Worm (Caenorhabditis elegans) whole organism, mixed stage, embryonic: ENCODE measurements around the gene Y24F12A.1.
A peak's percentile ranks its signal among the peaks of the same experiment; 100 is the strongest.

Source experiments
- M03D4.4 ChIP-seq: sonication (generic microtip); optimal IDR thresholded peaks from 2 replicates; lab custom pipeline; 2017; ENCODE audit warnings: mild to moderate bottlenecking, missing genetic modification characterization, missing compliant biosample characterization
- bed-3 ChIP-seq: fragments of 200-800 bp; sonication (Bioruptor generic); optimal IDR thresholded peaks from 3 replicates; lab custom pipeline; 2018; ENCODE audit warnings: mild to moderate bottlenecking, missing genetic modification characterization, moderate library complexity, missing compliant biosample characterization
- blmp-1 ChIP-seq: fragments of 150-350 bp; optimal IDR thresholded peaks from 2 replicates; lab custom pipeline; 2014; ENCODE audit warnings: missing biosample characterization, missing genetic modification characterization
- ceh-39 ChIP-seq: fragments of 150-350 bp; optimal IDR thresholded peaks from 2 replicates; lab custom pipeline; 2014; ENCODE audit warnings: missing biosample characterization, missing genetic modification characterization
- ceh-43 ChIP-seq: fragments of 200-800 bp; sonication (Bioruptor generic); optimal IDR thresholded peaks from 2 replicates; lab custom pipeline; 2018; ENCODE audit warnings: mild to moderate bottlenecking, missing genetic modification characterization, moderate library complexity, missing compliant biosample characterization
- ceh-83 ChIP-seq: fragments of 200-800 bp; sonication (Bioruptor generic); optimal IDR thresholded peaks from 2 replicates; lab custom pipeline; 2018; ENCODE audit warnings: mild to moderate bottlenecking, missing genetic modification characterization, missing compliant biosample characterization
- cnd-1 ChIP-seq: fragments of 200-800 bp; sonication (Bioruptor generic); optimal IDR thresholded peaks from 2 replicates; lab custom pipeline; 2018; ENCODE audit warnings: mild to moderate bottlenecking, missing genetic modification characterization, missing compliant biosample characterization
- elt-3 ChIP-seq: fragments of 150-350 bp; optimal IDR thresholded peaks from 2 replicates; lab custom pipeline; 2014; ENCODE audit warnings: missing biosample characterization, missing genetic modification characterization
- ham-2 ChIP-seq: fragments of 200-800 bp; sonication (Bioruptor generic); optimal IDR thresholded peaks from 2 replicates; lab custom pipeline; 2018; ENCODE audit warnings: mild to moderate bottlenecking, missing genetic modification characterization, missing compliant biosample characterization
- hlh-1 ChIP-seq: fragments of 150-350 bp; optimal IDR thresholded peaks from 2 replicates; lab custom pipeline; 2014; ENCODE audit warnings: missing biosample characterization, missing genetic modification reagents, missing genetic modification characterization
- lin-13 ChIP-seq: fragments of 150-350 bp; optimal IDR thresholded peaks from 2 replicates; lab custom pipeline; 2014; ENCODE audit warnings: missing biosample characterization, missing genetic modification characterization
- lin-32 ChIP-seq: fragments of 200-800 bp; sonication (Bioruptor generic); optimal IDR thresholded peaks from 2 replicates; lab custom pipeline; 2018; ENCODE audit warnings: mild to moderate bottlenecking, missing genetic modification characterization, missing compliant biosample characterization
- lsy-2 ChIP-seq: fragments of 150-350 bp; optimal IDR thresholded peaks from 2 replicates; lab custom pipeline; 2014; ENCODE audit warnings: missing biosample characterization, missing genetic modification characterization
- mep-1 ChIP-seq: fragments of 150-350 bp; optimal IDR thresholded peaks from 2 replicates; lab custom pipeline; 2017; ENCODE audit warnings: missing biosample characterization, missing genetic modification reagents, missing genetic modification characterization, inconsistent platforms
- nhr-12 ChIP-seq: fragments of 150-350 bp; optimal IDR thresholded peaks from 2 replicates; lab custom pipeline; 2014; ENCODE audit warnings: missing biosample characterization, missing genetic modification characterization
- nhr-2 ChIP-seq: fragments of 150-350 bp; optimal IDR thresholded peaks from 2 replicates; lab custom pipeline; 2014; ENCODE audit warnings: missing biosample characterization, missing genetic modification characterization
- nhr-237 ChIP-seq: fragments of 150-350 bp; optimal IDR thresholded peaks from 2 replicates; lab custom pipeline; 2014; ENCODE audit warnings: missing biosample characterization, missing genetic modification characterization
- nhr-28 ChIP-seq: fragments of 150-350 bp; optimal IDR thresholded peaks from 2 replicates; lab custom pipeline; 2014; ENCODE audit warnings: missing biosample characterization, missing genetic modification characterization
- nhr-76 ChIP-seq: sonication (generic microtip); optimal IDR thresholded peaks from 2 replicates; lab custom pipeline; 2017; ENCODE audit warnings: missing biosample characterization, missing genetic modification characterization
- pha-4 ChIP-seq: fragments of 150-350 bp; optimal IDR thresholded peaks from 2 replicates; lab custom pipeline; 2018; ENCODE audit warnings: missing biosample characterization, missing genetic modification reagents, missing genetic modification characterization
- sem-2 ChIP-seq: fragments of 200-800 bp; sonication (Bioruptor generic); optimal IDR thresholded peaks from 2 replicates; lab custom pipeline; 2018; ENCODE audit warnings: mild to moderate bottlenecking, missing genetic modification characterization, missing compliant biosample characterization
- snpc-4 ChIP-seq: fragments of 150-350 bp; optimal IDR thresholded peaks from 2 replicates; lab custom pipeline; 2014; ENCODE audit warnings: missing biosample characterization, missing genetic modification characterization
- sptf-1 ChIP-seq: sonication (generic microtip); optimal IDR thresholded peaks from 2 replicates; lab custom pipeline; 2017; ENCODE audit warnings: mild to moderate bottlenecking, missing genetic modification characterization, moderate library complexity, missing compliant biosample characterization
- unc-120 ChIP-seq: sonication (generic microtip); optimal IDR thresholded peaks from 2 replicates; lab custom pipeline; 2017; ENCODE audit warnings: missing genetic modification characterization, missing compliant biosample characterization; ENCODE audit not compliant: poor library complexity, severe bottlenecking
- unc-39 ChIP-seq: fragments of 150-350 bp; optimal IDR thresholded peaks from 2 replicates; lab custom pipeline; 2014; ENCODE audit warnings: missing biosample characterization, missing genetic modification characterization
- unc-62 ChIP-seq: fragments of 150-350 bp; optimal IDR thresholded peaks from 2 replicates; lab custom pipeline; 2014; ENCODE audit warnings: missing biosample characterization, missing genetic modification reagents, missing genetic modification characterization
- zip-8 ChIP-seq: fragments of 150-350 bp; optimal IDR thresholded peaks from 2 replicates; lab custom pipeline; 2014; ENCODE audit warnings: missing biosample characterization, missing genetic modification characterization
- ztf-11 ChIP-seq: fragments of 150-350 bp; optimal IDR thresholded peaks from 2 replicates; lab custom pipeline; 2014; ENCODE audit warnings: missing biosample characterization, missing genetic modification characterization

Y24F12A.1 gene

ce11 chrIV:11620909-11621308 lies 15.9 kb downstream of the Y24F12A.1 start, which contains the start of gene dsl-5:
TSS of gene dsl-5 (minus strand) at chrIV:11621009.
- no peak for TF ChIP-seq M03D4.4 (tag; lab: Kevin White, UChicago)
- peak; percentile 15 for TF ChIP-seq zip-8 (tag; lab: Kevin White, UChicago)

ce11 chrIV:11622336-11622735 lies 17.3 kb downstream of the Y24F12A.1 start:
- TF ChIP-seq elt-3: no peak
- TF ChIP-seq nhr-28 (tag; lab: Kevin White, UChicago): no peak
- no peak for TF ChIP-seq ham-2
- TF ChIP-seq nhr-12 (tag; lab: Kevin White, UChicago): no peak
- no peak for TF ChIP-seq lsy-2 (tag; lab: Kevin White, UChicago)
- no peak for TF ChIP-seq snpc-4 (tag; lab: Kevin White, UChicago)
- no peak for TF ChIP-seq zip-8 (tag; lab: Kevin White, UChicago)
- no peak for TF ChIP-seq nhr-76 (tag; lab: Kevin White, UChicago)
- no peak for TF ChIP-seq hlh-1 (tag; lab: Kevin White, UChicago)
- no peak for TF ChIP-seq unc-120
- TF ChIP-seq sptf-1 (tag; lab: Kevin White, UChicago): no peak
- TF ChIP-seq cnd-1 (tag; lab: Kevin White, UChicago): no peak
- TF ChIP-seq ceh-43 (GFP tag; lab: Kevin White, UChicago): no peak
- TF ChIP-seq blmp-1 (tag; lab: Kevin White, UChicago): no peak
- no peak for TF ChIP-seq unc-39
- no peak for TF ChIP-seq pha-4 (tag; lab: Kevin White, UChicago)
- TF ChIP-seq nhr-2: no peak
- no peak for TF ChIP-seq ztf-11 (tag; lab: Kevin White, UChicago)
- TF ChIP-seq ceh-83 (GFP tag; lab: Kevin White, UChicago): no peak
- TF ChIP-seq, all 35 proteins: peak for 0

ce11 chrIV:11623060-11623459 lies 18.0 kb downstream of the Y24F12A.1 start, which contains the start of gene lys-4:
TSS of gene lys-4 (minus strand) at chrIV:11623174.
- TF ChIP-seq nhr-237 (tag; lab: Kevin White, UChicago) (no peak), cnd-1 (tag; lab: Kevin White, UChicago) (no peak), ceh-39 (tag; lab: Kevin White, UChicago) (no peak), nhr-12 (tag; lab: Kevin White, UChicago) (no peak), unc-120 (no peak), sem-2 (GFP tag; lab: Kevin White, UChicago) (no peak), ztf-11 (tag; lab: Kevin White, UChicago) (no peak), pha-4 (tag; lab: Kevin White, UChicago) (no peak), unc-39 (no peak), nhr-2 (no peak), lin-32 (GFP tag; lab: Kevin White, UChicago) (no peak), blmp-1 (tag; lab: Kevin White, UChicago) (no peak), zip-8 (tag; lab: Kevin White, UChicago) (no peak), bed-3 (GFP tag; lab: Kevin White, UChicago) (no peak), mep-1 (tag; lab: Kevin White, UChicago) (no peak), ceh-83 (GFP tag; lab: Kevin White, UChicago) (no peak), nhr-76 (tag; lab: Kevin White, UChicago) (no peak), hlh-1 (tag; lab: Kevin White, UChicago) (no peak), lin-13 (tag; lab: Kevin White, UChicago) (no peak)

- TF ChIP-seq unc-39 (no peak), bed-3 (GFP tag; lab: Kevin White, UChicago) (no peak), sem-2 (GFP tag; lab: Kevin White, UChicago) (no peak), lin-13 (tag; lab: Kevin White, UChicago) (no peak), nhr-12 (tag; lab: Kevin White, UChicago) (no peak), hlh-1 (tag; lab: Kevin White, UChicago) (no peak), elt-3 (no peak), ztf-11 (tag; lab: Kevin White, UChicago) (no peak), nhr-28 (tag; lab: Kevin White, UChicago) (no peak)
Measured at ce11 chrIV:11623759-11624287, 18.8 kb downstream of the Y24F12A.1 start.

- TF ChIP-seq nhr-28 (tag; lab: Kevin White, UChicago) (no peak), hlh-1 (tag; lab: Kevin White, UChicago) (no peak), ceh-39 (tag; lab: Kevin White, UChicago) (no peak), blmp-1 (tag; lab: Kevin White, UChicago) (no peak), lin-13 (tag; lab: Kevin White, UChicago) (no peak), ceh-43 (GFP tag; lab: Kevin White, UChicago) (no peak), mep-1 (tag; lab: Kevin White, UChicago) (no peak), cnd-1 (tag; lab: Kevin White, UChicago) (no peak), lin-32 (GFP tag; lab: Kevin White, UChicago) (no peak), pha-4 (tag; lab: Kevin White, UChicago) (no peak), nhr-2 (no peak), unc-62 (no peak)
- TF ChIP-seq, all 35 proteins: peak for 0
Measured at ce11 chrIV:11625482-11625881, 20.4 kb downstream of the Y24F12A.1 start, which contains the start of gene lys-5. TSS of gene lys-5 (minus strand) at chrIV:11625582.
